1 fruit fly cellular context compared by ENCODE assay signal in genomic region chr2L:4454009-4454689, dm6.
TF ChIP-seq lines count a peak whose summit lies in the region.

Secp43 (minus strand) TSS chr2L:4454453.
ND-B8 (plus strand) TSS chr2L:4454626.

TF ChIP-seq in whole organism, embryonic, 481 proteins besides CTCF, POLR2A, EP300 and RAD21 (continued from another document and continues in another):
- TF ChIP-seq gro (GFP tag; optimal IDR thresholded peaks at IDR 0.05; lab: Kevin White, UChicago), result peak; percentile 45
- TF ChIP-seq klu (GFP tag; IDR thresholded peaks at IDR 0.05; lab: Robert Waterston, UW), result no peak
- TF ChIP-seq HmgZ (tag; optimal IDR thresholded peaks at IDR 0.05; lab: Kevin White, UChicago), result peak; percentile 73
- no peak for TF ChIP-seq MTF-1 (GFP tag; optimal IDR thresholded peaks at IDR 0.05; lab: Kevin White, UChicago; ENCODE audit: borderline replicate concordance)
- TF ChIP-seq slp2 (GFP tag; optimal IDR thresholded peaks at IDR 0.05; lab: Kevin White, UChicago), result no peak
- TF ChIP-seq amos (GFP tag; IDR thresholded peaks at IDR 0.05; lab: Robert Waterston, UW; ENCODE audit: partially characterized antibody), result peak; percentile 80
- TF ChIP-seq CG15073 (GFP tag; optimal IDR thresholded peaks at IDR 0.05; lab: Kevin White, UChicago), result no peak
- no peak for TF ChIP-seq nom (GFP tag; optimal IDR thresholded peaks at IDR 0.05; lab: Kevin White, UChicago)
- TF ChIP-seq gsb (GFP tag; IDR thresholded peaks at IDR 0.05; lab: Robert Waterston, UW), result no peak
- no peak for TF ChIP-seq Hey (tag; optimal IDR thresholded peaks at IDR 0.05; lab: Kevin White, UChicago)
- peak; percentile 62 for TF ChIP-seq CG34224 (GFP tag; IDR thresholded peaks at IDR 0.05; lab: Robert Waterston, UW; ENCODE audit: partially characterized antibody)
- TF ChIP-seq CG10959 (GFP tag; IDR thresholded peaks at IDR 0.05; lab: Robert Waterston, UW), result no peak
- peak; percentile 74 for TF ChIP-seq knrl (GFP tag; IDR thresholded peaks at IDR 0.05; lab: Robert Waterston, UW; ENCODE audit: partially characterized antibody)
- no peak for TF ChIP-seq CG5180 (GFP tag; optimal IDR thresholded peaks at IDR 0.05; lab: Kevin White, UChicago)
- TF ChIP-seq toy (GFP tag; IDR thresholded peaks at IDR 0.05; lab: Robert Waterston, UW), result no peak
- no peak for TF ChIP-seq CG10321 (GFP tag; IDR thresholded peaks at IDR 0.05; lab: Robert Waterston, UW)
- no peak for TF ChIP-seq Asciz (GFP tag; optimal IDR thresholded peaks at IDR 0.05; lab: Kevin White, UChicago)
- TF ChIP-seq CG2875 (GFP tag; optimal IDR thresholded peaks at IDR 0.05; lab: Kevin White, UChicago), result no peak
- TF ChIP-seq Xrp1 (GFP tag; IDR thresholded peaks at IDR 0.05; lab: Robert Waterston, UW), result no peak
- TF ChIP-seq Eip74EF (GFP tag; optimal IDR thresholded peaks at IDR 0.05; lab: Kevin White, UChicago), result no peak
- no peak for TF ChIP-seq CG3995 (GFP tag; optimal IDR thresholded peaks at IDR 0.05; lab: Kevin White, UChicago)
- TF ChIP-seq CG7987 (GFP tag; optimal IDR thresholded peaks at IDR 0.05; lab: Kevin White, UChicago), result no peak
- TF ChIP-seq CG12236 (GFP tag; optimal IDR thresholded peaks at IDR 0.05; lab: Kevin White, UChicago), result no peak
- peak; percentile 21 for TF ChIP-seq bcd (GFP tag; optimal IDR thresholded peaks at IDR 0.05; lab: Kevin White, UChicago)
- peak; percentile 41 for TF ChIP-seq CG2712 (tag; optimal IDR thresholded peaks at IDR 0.05; lab: Kevin White, UChicago)
- no peak for TF ChIP-seq grn (GFP tag; optimal IDR thresholded peaks at IDR 0.05; lab: Kevin White, UChicago)
- peak; percentile 96 for TF ChIP-seq Dref (GFP tag; IDR thresholded peaks at IDR 0.05; lab: Robert Waterston, UW)
- TF ChIP-seq CG8290 (GFP tag; optimal IDR thresholded peaks at IDR 0.05; lab: Kevin White, UChicago), result peak; percentile 56
- peak in 1 of 2 experiments; percentile 71 for TF ChIP-seq CG8290 (tag; optimal IDR thresholded peaks at IDR 0.05; lab: Kevin White, UChicago)
- TF ChIP-seq Sox102F (GFP tag; optimal IDR thresholded peaks at IDR 0.05; lab: Kevin White, UChicago), result no peak
- TF ChIP-seq CG10274 (GFP tag; optimal IDR thresholded peaks at IDR 0.05; lab: Kevin White, UChicago), result no peak
- TF ChIP-seq vvl (GFP tag; IDR thresholded peaks at IDR 0.05; lab: Robert Waterston, UW), result peak; percentile 57; the same call in 1 of the 2 replicates
- peak; percentile 18 for TF ChIP-seq D19A (tag; optimal IDR thresholded peaks at IDR 0.05; lab: Kevin White, UChicago)
- TF ChIP-seq CHES-1-like (GFP tag; optimal IDR thresholded peaks at IDR 0.05; lab: Kevin White, UChicago), result peak; percentile 46
- no peak for TF ChIP-seq lola (GFP tag; optimal IDR thresholded peaks at IDR 0.05; lab: Kevin White, UChicago)
- no peak for TF ChIP-seq twi (tag; optimal IDR thresholded peaks at IDR 0.05; lab: Kevin White, UChicago)
- peak; percentile 94 for TF ChIP-seq CG1603 (tag; optimal IDR thresholded peaks at IDR 0.05; lab: Kevin White, UChicago)
- TF ChIP-seq inv (GFP tag; IDR thresholded peaks at IDR 0.05; lab: Robert Waterston, UW; ENCODE audit: partially characterized antibody), result peak; percentile 63; the same call in 1 of the 2 replicates
- TF ChIP-seq nerfin-2 (GFP tag; IDR thresholded peaks at IDR 0.05; lab: Robert Waterston, UW; ENCODE audit: partially characterized antibody), result peak; percentile 82
- no peak for TF ChIP-seq dati (GFP tag; IDR thresholded peaks at IDR 0.05; lab: Robert Waterston, UW)
- TF ChIP-seq zfh2 (GFP tag; optimal IDR thresholded peaks at IDR 0.05; lab: Kevin White, UChicago), result no peak
- peak; percentile 33; the same call in 1 of the 2 replicates for TF ChIP-seq CG3847 (GFP tag; IDR thresholded peaks at IDR 0.05; lab: Robert Waterston, UW)
- peak; percentile 73; the same call in 2 of the 3 replicates for TF ChIP-seq mld (GFP tag; IDR thresholded peaks at IDR 0.05; lab: Robert Waterston, UW; ENCODE audit: partially characterized antibody)
- no peak for TF ChIP-seq CG12769 (tag; optimal IDR thresholded peaks at IDR 0.05; lab: Kevin White, UChicago)
- TF ChIP-seq Sin3A (optimal IDR thresholded peaks at IDR 0.05; lab: Kevin White, UChicago), result peak; percentile 64
- TF ChIP-seq stwl (tag; optimal IDR thresholded peaks at IDR 0.05; lab: Kevin White, UChicago), result peak; percentile 62
- no peak for TF ChIP-seq kah (GFP tag; optimal IDR thresholded peaks at IDR 0.05; lab: Kevin White, UChicago)
- no peak for TF ChIP-seq zfh1 (GFP tag; IDR thresholded peaks at IDR 0.05; lab: Robert Waterston, UW)
- TF ChIP-seq Ets65A (GFP tag; lab: Kevin White, UChicago), result peak; percentile 31
- no peak for TF ChIP-seq Bteb2 (GFP tag; optimal IDR thresholded peaks at IDR 0.05; lab: Kevin White, UChicago)
- TF ChIP-seq CG30020 (tag; optimal IDR thresholded peaks at IDR 0.05; lab: Kevin White, UChicago), result peak; percentile 18
- no peak for TF ChIP-seq cg (GFP tag; optimal IDR thresholded peaks at IDR 0.05; lab: Kevin White, UChicago)
- no peak for TF ChIP-seq btn (GFP tag; optimal IDR thresholded peaks at IDR 0.05; lab: Kevin White, UChicago)
- TF ChIP-seq Oaz (GFP tag; IDR thresholded peaks at IDR 0.05; lab: Robert Waterston, UW), result no peak
- no peak for TF ChIP-seq repo (GFP tag; optimal IDR thresholded peaks at IDR 0.05; lab: Kevin White, UChicago)
- TF ChIP-seq zen (tag; optimal IDR thresholded peaks at IDR 0.05; lab: Kevin White, UChicago), result peak; percentile 59
- no peak for TF ChIP-seq mam (GFP tag; optimal IDR thresholded peaks at IDR 0.05; lab: Kevin White, UChicago)
- no peak for TF ChIP-seq Oli (tag; optimal IDR thresholded peaks at IDR 0.05; lab: Kevin White, UChicago)
- TF ChIP-seq Neu2 (GFP tag; optimal IDR thresholded peaks at IDR 0.05; lab: Kevin White, UChicago; ENCODE audit: borderline replicate concordance), result peak; percentile 45
- no peak for TF ChIP-seq CG3838 (GFP tag; optimal IDR thresholded peaks at IDR 0.05; lab: Kevin White, UChicago)
- no peak for TF ChIP-seq CG30403 (GFP tag; optimal IDR thresholded peaks at IDR 0.05; lab: Kevin White, UChicago)
- no peak for TF ChIP-seq CG11093 (GFP tag; IDR thresholded peaks at IDR 0.05; lab: Robert Waterston, UW)
- peak; percentile 80 for TF ChIP-seq CG16813 (GFP tag; IDR thresholded peaks at IDR 0.05; lab: Robert Waterston, UW; ENCODE audit: partially characterized antibody)
- TF ChIP-seq Nf-YC (tag; optimal IDR thresholded peaks at IDR 0.05; lab: Kevin White, UChicago), result no peak
- no peak for TF ChIP-seq Six4 (GFP tag; optimal IDR thresholded peaks at IDR 0.05; lab: Kevin White, UChicago)
- TF ChIP-seq CG13624 (GFP tag; optimal IDR thresholded peaks at IDR 0.05; lab: Kevin White, UChicago), result peak; percentile 29
- TF ChIP-seq Opbp (GFP tag; IDR thresholded peaks at IDR 0.05; lab: Robert Waterston, UW; ENCODE audit: partially characterized antibody), result peak; percentile 77; the same call in 2 of the 3 replicates
- TF ChIP-seq vnd (GFP tag; IDR thresholded peaks at IDR 0.05; lab: Robert Waterston, UW; ENCODE audit: partially characterized antibody), result peak; percentile 59
- TF ChIP-seq Sry-δ (GFP tag; optimal IDR thresholded peaks at IDR 0.05; lab: Kevin White, UChicago), result peak; percentile 82
- TF ChIP-seq gt (GFP tag; IDR thresholded peaks at IDR 0.05; lab: Robert Waterston, UW), result no peak
- TF ChIP-seq CG9932 (GFP tag; IDR thresholded peaks at IDR 0.05; lab: Robert Waterston, UW), result peak; percentile 47; the same call in 1 of the 2 replicates
- TF ChIP-seq CG4707 (GFP tag; optimal IDR thresholded peaks at IDR 0.05; lab: Kevin White, UChicago), result no peak
- peak; percentile 83 for TF ChIP-seq BEAF-32 (GFP tag; optimal IDR thresholded peaks at IDR 0.05; lab: Kevin White, UChicago)
- no peak for TF ChIP-seq Hsf (GFP tag; optimal IDR thresholded peaks at IDR 0.05; lab: Kevin White, UChicago)
- no peak for TF ChIP-seq CG3281 (GFP tag; optimal IDR thresholded peaks at IDR 0.05; lab: Kevin White, UChicago)
- no peak for TF ChIP-seq Fer3 (tag; optimal IDR thresholded peaks at IDR 0.05; lab: Kevin White, UChicago)
- TF ChIP-seq CG13296 (GFP tag; optimal IDR thresholded peaks at IDR 0.05; lab: Kevin White, UChicago), result no peak
- peak; percentile 6 for TF ChIP-seq grau (tag; optimal IDR thresholded peaks at IDR 0.05; lab: Kevin White, UChicago)
- peak; percentile 81 for TF ChIP-seq Med (GFP tag; lab: Kevin White, UChicago)
- TF ChIP-seq CG11723 (GFP tag; optimal IDR thresholded peaks at IDR 0.05; lab: Kevin White, UChicago), result no peak
- peak; percentile 2 for TF ChIP-seq CG9437 (GFP tag; optimal IDR thresholded peaks at IDR 0.05; lab: Kevin White, UChicago)
- TF ChIP-seq CG6791 (GFP tag; IDR thresholded peaks at IDR 0.05; lab: Robert Waterston, UW; ENCODE audit: partially characterized antibody), result peak; percentile 86
- 0 out of 2 replicates have a peak, but pooled peaks have one; percentile 13 for TF ChIP-seq Atf6 (GFP tag; IDR thresholded peaks at IDR 0.05; lab: Robert Waterston, UW)
- no peak for TF ChIP-seq usp (GFP tag; optimal IDR thresholded peaks at IDR 0.05; lab: Kevin White, UChicago)
- TF ChIP-seq Bgb (GFP tag; IDR thresholded peaks at IDR 0.05; lab: Robert Waterston, UW; ENCODE audit: partially characterized antibody), result peak; percentile 84
- TF ChIP-seq sd (tag; optimal IDR thresholded peaks at IDR 0.05; lab: Kevin White, UChicago), result peak; percentile 44
- TF ChIP-seq Tbp (GFP tag; optimal IDR thresholded peaks at IDR 0.05; lab: Kevin White, UChicago), result no peak
- TF ChIP-seq mirr (GFP tag; optimal IDR thresholded peaks at IDR 0.05; lab: Kevin White, UChicago), result peak; percentile 17
- no peak for TF ChIP-seq pan (optimal IDR thresholded peaks at IDR 0.05; lab: Kevin White, UChicago)
- no peak for TF ChIP-seq pan (GFP tag; optimal IDR thresholded peaks at IDR 0.05 in 1 of 2, IDR thresholded peaks at IDR 0.05 in 1 of 2)
- peak; percentile 69 for TF ChIP-seq CG12659 (GFP tag; optimal IDR thresholded peaks at IDR 0.05; lab: Kevin White, UChicago)
- no peak for TF ChIP-seq CG2678 (tag; optimal IDR thresholded peaks at IDR 0.05; lab: Kevin White, UChicago)
- TF ChIP-seq CG6854 (GFP tag; optimal IDR thresholded peaks at IDR 0.05; lab: Kevin White, UChicago), result no peak
- no peak for TF ChIP-seq Adf1 (GFP tag; IDR thresholded peaks at IDR 0.05; lab: Robert Waterston, UW)
- no peak for TF ChIP-seq CG4820 (GFP tag; optimal IDR thresholded peaks at IDR 0.05; lab: Kevin White, UChicago)
- peak; percentile 72 for TF ChIP-seq gfzf (GFP tag; optimal IDR thresholded peaks at IDR 0.05; lab: Kevin White, UChicago)
- TF ChIP-seq CG17829 (tag; optimal IDR thresholded peaks at IDR 0.05; lab: Kevin White, UChicago), result peak; percentile 15
- TF ChIP-seq CG11504 (tag; optimal IDR thresholded peaks at IDR 0.05; lab: Kevin White, UChicago), result peak; percentile 4
- TF ChIP-seq CG11560 (tag; IDR thresholded peaks at IDR 0.05; lab: Robert Waterston, UW), result peak; percentile 90
- TF ChIP-seq tx (GFP tag; optimal IDR thresholded peaks at IDR 0.05; lab: Kevin White, UChicago), result no peak
- no peak for TF ChIP-seq CG31441 (GFP tag; IDR thresholded peaks at IDR 0.05; lab: Robert Waterston, UW)
- peak; percentile 44; the same call in 1 of the 2 replicates for TF ChIP-seq sna (GFP tag; IDR thresholded peaks at IDR 0.05; lab: Robert Waterston, UW; ENCODE audit: partially characterized antibody)
- no peak for TF ChIP-seq esg (GFP tag; conservative IDR thresholded peaks at IDR 0.05; lab: Robert Waterston, UW)
- TF ChIP-seq NfI (GFP tag; optimal IDR thresholded peaks at IDR 0.05; lab: Kevin White, UChicago), result peak; percentile 9
- no peak for TF ChIP-seq odd (GFP tag; optimal IDR thresholded peaks at IDR 0.05; lab: Kevin White, UChicago)
- TF ChIP-seq CG13894 (tag; optimal IDR thresholded peaks at IDR 0.05; lab: Kevin White, UChicago), result peak; percentile 65
- no peak for TF ChIP-seq dmrt11E (tag; optimal IDR thresholded peaks at IDR 0.05; lab: Kevin White, UChicago)
- TF ChIP-seq Ets97D (GFP tag; optimal IDR thresholded peaks at IDR 0.05; lab: Kevin White, UChicago), result peak; percentile 81
- no peak for TF ChIP-seq CG11456 (GFP tag; IDR thresholded peaks at IDR 0.05; lab: Robert Waterston, UW)
- peak; percentile 42; the same call in 1 of the 2 replicates for TF ChIP-seq Rfx (GFP tag; IDR thresholded peaks at IDR 0.05; lab: Robert Waterston, UW)
- TF ChIP-seq B-H2 (GFP tag; optimal IDR thresholded peaks at IDR 0.05; lab: Kevin White, UChicago), result peak; percentile 74
- TF ChIP-seq sima (GFP tag; optimal IDR thresholded peaks at IDR 0.05; lab: Kevin White, UChicago), result no peak
- TF ChIP-seq CG8478 (optimal IDR thresholded peaks at IDR 0.05; lab: Kevin White, UChicago), result no peak
- TF ChIP-seq Optix (GFP tag; IDR thresholded peaks at IDR 0.05; lab: Robert Waterston, UW), result no peak
- no peak for TF ChIP-seq CG1024 (GFP tag; IDR thresholded peaks at IDR 0.05; lab: Robert Waterston, UW)
- no peak for TF ChIP-seq tup (GFP tag; optimal IDR thresholded peaks at IDR 0.05; lab: Kevin White, UChicago)
- peak; percentile 74 for TF ChIP-seq Scr (GFP tag; IDR thresholded peaks at IDR 0.05; lab: Robert Waterston, UW; ENCODE audit: partially characterized antibody)
- no peak for TF ChIP-seq CG15479 (GFP tag; optimal IDR thresholded peaks at IDR 0.05; lab: Kevin White, UChicago)
- no peak for TF ChIP-seq sr (GFP tag; IDR thresholded peaks at IDR 0.05; lab: Robert Waterston, UW)
- TF ChIP-seq her (GFP tag; optimal IDR thresholded peaks at IDR 0.05; lab: Kevin White, UChicago), result no peak
- peak; percentile 77 for TF ChIP-seq CG14710 (tag; optimal IDR thresholded peaks at IDR 0.05; lab: Kevin White, UChicago)
- no peak for TF ChIP-seq CG17802 (tag; optimal IDR thresholded peaks at IDR 0.05; lab: Kevin White, UChicago)
- TF ChIP-seq maf-S (GFP tag; optimal IDR thresholded peaks at IDR 0.05; lab: Kevin White, UChicago), result no peak
- peak; percentile 54; the same call in 1 of the 3 replicates for TF ChIP-seq zen2 (GFP tag; IDR thresholded peaks at IDR 0.05; lab: Robert Waterston, UW; ENCODE audit: partially characterized antibody)
- TF ChIP-seq hth (optimal IDR thresholded peaks at IDR 0.05; lab: Kevin White, UChicago), result no peak
- TF ChIP-seq shn (GFP tag; optimal IDR thresholded peaks at IDR 0.05; lab: Kevin White, UChicago), result no peak
- peak; percentile 41 for TF ChIP-seq YL-1 (GFP tag; optimal IDR thresholded peaks at IDR 0.05; lab: Kevin White, UChicago)
- TF ChIP-seq CG15514 (GFP tag; optimal IDR thresholded peaks at IDR 0.05; lab: Kevin White, UChicago), result peak; percentile 75
- TF ChIP-seq CG9797 (GFP tag; optimal IDR thresholded peaks at IDR 0.05; lab: Kevin White, UChicago), result peak; percentile 41
- TF ChIP-seq chinmo (GFP tag; IDR thresholded peaks at IDR 0.05; lab: Robert Waterston, UW; ENCODE audit: partially characterized antibody), result peak; percentile 88; the same call in 2 of the 4 replicates
- TF ChIP-seq CG14667 (GFP tag; IDR thresholded peaks at IDR 0.05; lab: Robert Waterston, UW), result no peak
- peak; percentile 54 for TF ChIP-seq CG10267 (tag; optimal IDR thresholded peaks at IDR 0.05; lab: Kevin White, UChicago)
